Worm (Caenorhabditis elegans) whole organism, L2 larva: ENCODE data around the gene sre-27.

Experiments used
- ZK546.5 ChIP-seq: sonication (generic microtip); optimal IDR thresholded peaks from 2 replicates; lab custom pipeline; 2017; ENCODE audit warnings: missing biosample characterization, missing genetic modification characterization
- ama-1 ChIP-seq: fragments of 150-350 bp; optimal IDR thresholded peaks from 2 replicates; lab custom pipeline; 2018; ENCODE audit warnings: inconsistent platforms
- dmd-4 ChIP-seq: sonication (generic microtip); optimal IDR thresholded peaks from 2 replicates; lab custom pipeline; 2017; ENCODE audit warnings: missing biosample characterization, missing genetic modification characterization
- egl-27 ChIP-seq: sonication (generic microtip); optimal IDR thresholded peaks from 3 replicates; lab custom pipeline; 2017; ENCODE audit warnings: missing biosample characterization, missing genetic modification reagents, missing genetic modification characterization
- lsy-2 ChIP-seq, 2 experiments: fragments of 150-350 bp in 1 of 2; sonication (generic microtip) in 1 of 2; optimal IDR thresholded peaks; 2 replicates each; lab custom pipeline; 2014 to 2017; ENCODE audit warnings: missing biosample characterization in 2 of 2, missing genetic modification characterization in 2 of 2
- nhr-10 ChIP-seq: sonication (generic microtip); optimal IDR thresholded peaks from 2 replicates; lab custom pipeline; 2017; ENCODE audit warnings: missing biosample characterization, missing genetic modification characterization
- nhr-12 ChIP-seq: fragments of 150-350 bp; optimal IDR thresholded peaks from 2 replicates; lab custom pipeline; 2014; ENCODE audit warnings: missing biosample characterization, missing genetic modification characterization
- nhr-129 ChIP-seq: fragments of 150-350 bp; optimal IDR thresholded peaks from 2 replicates; lab custom pipeline; 2014; ENCODE audit warnings: missing biosample characterization, missing genetic modification characterization
- nhr-237 ChIP-seq: fragments of 150-350 bp; optimal IDR thresholded peaks from 2 replicates; lab custom pipeline; 2014; ENCODE audit warnings: missing biosample characterization, missing genetic modification characterization

DNA sequence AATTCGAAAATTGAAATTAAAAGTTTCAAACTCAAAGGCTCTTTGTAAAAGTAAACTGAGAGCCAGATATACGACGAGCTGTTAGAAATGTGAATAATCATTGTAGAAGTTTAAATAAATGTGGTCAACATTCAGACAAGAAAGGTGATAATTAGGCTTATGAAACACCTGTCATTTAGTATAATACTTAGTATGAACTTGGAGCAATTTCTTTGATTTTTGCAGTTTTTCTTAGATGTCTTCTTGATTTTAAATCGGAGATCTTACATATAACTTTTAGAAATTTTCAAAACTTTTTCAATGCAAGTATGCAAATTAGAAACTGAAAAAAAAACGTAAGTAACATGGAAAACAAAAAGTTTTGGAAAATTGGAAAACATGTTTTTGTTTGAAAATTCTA lies 11.0 kb downstream of the sre-27 start, which contains the start of gene sre-30:
- TF ChIP-seq ZK546.5 (tag; lab: Kevin White, UChicago) (no peak), lsy-2 (tag; optimal IDR thresholded peaks at IDR 0.05; lab: Kevin White, UChicago) (no peak), egl-27 (no peak), dmd-4 (no peak), nhr-237 (tag; lab: Kevin White, UChicago) (no peak), nhr-10 (tag; lab: Kevin White, UChicago) (no peak), nhr-129 (tag; lab: Kevin White, UChicago) (no peak), ama-1 (lab: Kevin White, UChicago) (no peak), nhr-12 (tag; lab: Kevin White, UChicago) (no peak)
